Worm (Caenorhabditis elegans): Measurements from ENCODE around the gene C09G9.1.
A peak's percentile ranks its signal among the peaks of the same experiment; 100 is the strongest.

Gene C09G9.1

ce11 chrIV:8864672-8865071, 613 bp downstream of the C09G9.1 start:
- peak; percentile 41 for TF ChIP-seq nhr-28 (tag; optimal IDR thresholded peaks at IDR 0.05)
- peak in 1 of 2 experiments; percentile 13 for TF ChIP-seq daf-16 (GFP tag; optimal IDR thresholded peaks at IDR 0.05)
- TF ChIP-seq daf-16 (tag; optimal IDR thresholded peaks at IDR 0.05), result no peak
- peak in 1 of 2 experiments; percentile 98 for TF ChIP-seq unc-62 (GFP tag; optimal IDR thresholded peaks at IDR 0.05 in 1 of 2)
- no peak for TF ChIP-seq unc-62 (tag; optimal IDR thresholded peaks at IDR 0.05)
- TF ChIP-seq lin-15B (tag; optimal IDR thresholded peaks at IDR 0.05), result no peak
- peak; percentile 13 for TF ChIP-seq cey-2 (tag; optimal IDR thresholded peaks at IDR 0.05; ENCODE audit: borderline replicate concordance, insufficient read depth)
- TF ChIP-seq fkh-10 (GFP tag; optimal IDR thresholded peaks at IDR 0.05), result no peak

- TF ChIP-seq nhr-48 (tag; optimal IDR thresholded peaks at IDR 0.05) (no peak), aha-1 (tag) (peak; percentile 17)
Observed at ce11 chrIV:8855963-8856362, 9.3 kb downstream of the C09G9.1 start, which contains the start of gene T11B7.5. TSS of gene T11B7.5 (minus strand) at chrIV:8856063.

- TF ChIP-seq nhr-102 (tag; optimal IDR thresholded peaks at IDR 0.05) (no peak), aha-1 (tag) (peak; percentile 67), daf-8 (GFP tag; IDR thresholded peaks at IDR 0.05) (no peak)
Observed at ce11 chrIV:8853301-8853700, 12.0 kb downstream of the C09G9.1 start.

- no peak for TF ChIP-seq vab-7 (GFP tag; IDR thresholded peaks at IDR 0.05)
Observed at ce11 chrIV:8852194-8852593, 13.1 kb downstream of the C09G9.1 start, which contains the start of gene alp-1. TSS of gene alp-1 (plus strand) at chrIV:8852494.

- TF ChIP-seq gei-8 (GFP tag; optimal IDR thresholded peaks at IDR 0.05) (no peak), pqm-1 (tag; optimal IDR thresholded peaks at IDR 0.05) (no peak), set-16 (GFP tag; IDR thresholded peaks at IDR 0.05) (peak; percentile 92), nhr-10 (tag; optimal IDR thresholded peaks at IDR 0.05) (no peak), aha-1 (tag) (no peak), nhr-28 (tag; optimal IDR thresholded peaks at IDR 0.05) (peak; percentile 13), nhr-42 (GFP tag; IDR thresholded peaks at IDR 0.05) (no peak), hlh-11 (tag; optimal IDR thresholded peaks at IDR 0.05) (peak; percentile 1), madf-9 (GFP tag; conservative IDR thresholded peaks at IDR 0.05) (no peak), lin-29 (GFP tag; IDR thresholded peaks at IDR 0.05) (0 out of 2 replicates have a peak, but pooled peaks have one; percentile 26), lin-13 (GFP tag; optimal IDR thresholded peaks at IDR 0.05) (no peak), dmd-8 (GFP tag; IDR thresholded peaks at IDR 0.05) (0 out of 2 replicates have a peak, but pooled peaks have one; percentile 57), unc-62 (GFP tag; optimal IDR thresholded peaks at IDR 0.05 in 1 of 2) (no peak), unc-62 (tag; optimal IDR thresholded peaks at IDR 0.05) (no peak)
Observed at ce11 chrIV:8850807-8851206, 14.5 kb downstream of the C09G9.1 start.

ce11 chrIV:8848983-8849382, 16.3 kb downstream of the C09G9.1 start:
- TF ChIP-seq rbr-2 (tag; optimal IDR thresholded peaks at IDR 0.05) (no peak), set-16 (GFP tag; IDR thresholded peaks at IDR 0.05) (peak; percentile 85)

ce11 chrIV:8847918-8848317, 17.4 kb downstream of the C09G9.1 start, which contains the start of gene col-118:
TSS of gene col-118 (plus strand) at chrIV:8848218.
- TF ChIP-seq zfp-3 (GFP tag; conservative IDR thresholded peaks at IDR 0.05), result no peak
- no peak for TF ChIP-seq dve-1 (tag; optimal IDR thresholded peaks at IDR 0.05; ENCODE audit: insufficient read depth)
- TF ChIP-seq Y48G9A.11 (GFP tag; IDR thresholded peaks at IDR 0.05), result no peak
- no peak for TF ChIP-seq T20F7.1 (GFP tag; optimal IDR thresholded peaks at IDR 0.05)
- TF ChIP-seq mes-2 (tag; optimal IDR thresholded peaks at IDR 0.05; ENCODE audit: poor library complexity, severe bottlenecking), result no peak
- no peak for TF ChIP-seq hmg-1.1 (GFP tag; IDR thresholded peaks at IDR 0.05)
- no peak for TF ChIP-seq ceh-28 (tag; optimal IDR thresholded peaks at IDR 0.05)
- no peak for TF ChIP-seq lin-29 (GFP tag; IDR thresholded peaks at IDR 0.05)
- TF ChIP-seq fkh-10 (GFP tag; optimal IDR thresholded peaks at IDR 0.05), result no peak
- no peak for TF ChIP-seq fos-1 (tag; optimal IDR thresholded peaks at IDR 0.05)
- no peak for TF ChIP-seq ZK337.2 (GFP tag; IDR thresholded peaks at IDR 0.05)
- TF ChIP-seq nhr-41 (GFP tag; IDR thresholded peaks at IDR 0.05), result no peak
- TF ChIP-seq F49E8.2 (tag; optimal IDR thresholded peaks at IDR 0.05; ENCODE audit: borderline replicate concordance), result no peak
- TF ChIP-seq nhr-76 (tag; optimal IDR thresholded peaks at IDR 0.05), result no peak
- no peak for TF ChIP-seq ztf-7 (tag; optimal IDR thresholded peaks at IDR 0.05)
- no peak for TF ChIP-seq F26F4.8 (GFP tag; conservative IDR thresholded peaks at IDR 0.05)
- TF ChIP-seq attf-4 (tag; optimal IDR thresholded peaks at IDR 0.05), result no peak
- TF ChIP-seq hlh-11 (tag; optimal IDR thresholded peaks at IDR 0.05), result no peak
- no peak for TF ChIP-seq daf-8 (GFP tag; IDR thresholded peaks at IDR 0.05)
- TF ChIP-seq nhr-28 (tag; optimal IDR thresholded peaks at IDR 0.05), result no peak

Data from whole organism, L4 larva.